Fruit fly (Drosophila melanogaster) whole organism, embryonic: ENCODE data around the gene CG8944.
A peak's percentile ranks its signal among the peaks of the same experiment; 100 is the strongest.

Source experiments
- Abd-B ChIP-seq: fragments of 200-800 bp; sonication (Bioruptor generic); optimal IDR thresholded peaks from 2 replicates; lab custom pipeline; 2018; ENCODE audit warnings: missing biosample characterization, mild to moderate bottlenecking, missing genetic modification characterization, moderate library complexity
- CG10979 ChIP-seq: fragments of 200-800 bp; sonication (Bioruptor generic); optimal IDR thresholded peaks from 2 replicates; lab custom pipeline; 2018; ENCODE audit warnings: missing biosample characterization, mild to moderate bottlenecking, missing genetic modification characterization, moderate library complexity
- CG11560 ChIP-seq: fragments of 200-800 bp; sonication (Bioruptor generic); IDR thresholded peaks from 3 replicates; pipeline ENCODE4 v1.3.6; 2022; ENCODE audit warnings: missing biosample characterization, missing genetic modification characterization
- CG11695 ChIP-seq: fragments of 200-800 bp; sonication (Bioruptor generic); IDR thresholded peaks from 3 replicates; pipeline ENCODE4 v1.3.6; 2022; ENCODE audit warnings: missing biosample characterization, missing genetic modification characterization
- CG12391 ChIP-seq: fragments of 200-800 bp; sonication (Bioruptor generic); optimal IDR thresholded peaks from 3 replicates; lab custom pipeline; 2018; ENCODE audit warnings: missing biosample characterization, mild to moderate bottlenecking, missing genetic modification characterization, moderate library complexity
- CG14710 ChIP-seq: fragments of 200-800 bp; sonication (Bioruptor generic); optimal IDR thresholded peaks from 3 replicates; lab custom pipeline; 2019; ENCODE audit warnings: missing biosample characterization, mild to moderate bottlenecking, missing genetic modification characterization, moderate library complexity
- CG14860 ChIP-seq: fragments of 200-800 bp; sonication (Bioruptor generic); IDR thresholded peaks from 3 replicates; pipeline ENCODE4 v1.3.6; 2022; ENCODE audit warnings: missing biosample characterization, missing genetic modification characterization; ENCODE audit not compliant: partially characterized antibody
- CG17912 ChIP-seq: fragments of 200-800 bp; sonication (Bioruptor generic); optimal IDR thresholded peaks from 2 replicates; lab custom pipeline; 2018; ENCODE audit warnings: missing biosample characterization, mild to moderate bottlenecking, missing genetic modification characterization
- CG1832 ChIP-seq: fragments of 200-800 bp; sonication (Bioruptor generic); optimal IDR thresholded peaks from 2 replicates; lab custom pipeline; 2017; ENCODE audit warnings: missing biosample characterization, mild to moderate bottlenecking, missing genetic modification characterization, inconsistent platforms
- CG2116 ChIP-seq: fragments of 200-800 bp; sonication (Bioruptor generic); optimal IDR thresholded peaks from 3 replicates; lab custom pipeline; 2018; ENCODE audit warnings: missing biosample characterization, mild to moderate bottlenecking, missing genetic modification characterization
- CG2875 ChIP-seq: fragments of 200-800 bp; sonication (Bioruptor generic); optimal IDR thresholded peaks from 2 replicates; lab custom pipeline; 2017; ENCODE audit warnings: missing biosample characterization, mild to moderate bottlenecking, missing genetic modification characterization, missing genetic modification reagents
- CG30020 ChIP-seq: fragments of 200-800 bp; optimal IDR thresholded peaks from 2 replicates; lab custom pipeline; 2019; ENCODE audit warnings: missing biosample characterization, mild to moderate bottlenecking, missing genetic modification characterization, moderate library complexity
- CG43689 ChIP-seq: fragments of 200-800 bp; sonication (Bioruptor generic); IDR thresholded peaks from 2 replicates; pipeline ENCODE4 v1.3.6; 2022; ENCODE audit warnings: missing biosample characterization, missing genetic modification characterization
- CG4617 ChIP-seq: fragments of 200-800 bp; sonication (Bioruptor generic); optimal IDR thresholded peaks from 3 replicates; lab custom pipeline; 2016; ENCODE audit warnings: missing biosample characterization, missing genetic modification characterization, borderline replicate concordance
- CG6683 ChIP-seq: fragments of 200-800 bp; sonication (Bioruptor generic); optimal IDR thresholded peaks from 2 replicates; lab custom pipeline; 2017; ENCODE audit warnings: missing biosample characterization, mild to moderate bottlenecking, missing genetic modification characterization, missing genetic modification reagents
- CG7372 ChIP-seq: fragments of 200-800 bp; sonication (Bioruptor generic); IDR thresholded peaks from 2 replicates; pipeline ENCODE4 v1.3.6; 2022; ENCODE audit warnings: missing biosample characterization, missing genetic modification characterization
- CG7786 ChIP-seq: fragments of 200-800 bp; sonication (Bioruptor generic); optimal IDR thresholded peaks from 2 replicates; lab custom pipeline; 2016; ENCODE audit warnings: missing biosample characterization, missing genetic modification characterization
- CG7963 ChIP-seq: fragments of 200-800 bp; sonication (Bioruptor generic); IDR thresholded peaks from 3 replicates; pipeline ENCODE4 v1.3.6; 2022; ENCODE audit warnings: missing biosample characterization, missing genetic modification characterization; ENCODE audit not compliant: partially characterized antibody
- CG7987 ChIP-seq: fragments of 200-800 bp; sonication (Bioruptor generic); optimal IDR thresholded peaks from 2 replicates; lab custom pipeline; 2018; ENCODE audit warnings: missing biosample characterization, mild to moderate bottlenecking, missing genetic modification characterization, moderate library complexity
- CG8281 ChIP-seq: fragments of 200-800 bp; sonication (Bioruptor generic); optimal IDR thresholded peaks from 2 replicates; lab custom pipeline; 2018; ENCODE audit warnings: missing biosample characterization, mild to moderate bottlenecking, missing genetic modification characterization, moderate library complexity
- CG9932 ChIP-seq: fragments of 200-800 bp; sonication (Bioruptor generic); IDR thresholded peaks from 2 replicates; pipeline ENCODE4 v1.3.6; 2022; ENCODE audit warnings: missing biosample characterization, missing genetic modification characterization
- Doc3 ChIP-seq: fragments of 200-800 bp; sonication (Bioruptor generic); IDR thresholded peaks from 3 replicates; pipeline ENCODE4 v1.3.6; 2022; ENCODE audit warnings: missing biosample characterization, missing genetic modification characterization; ENCODE audit not compliant: partially characterized antibody
- Dp ChIP-seq: fragments of 200-800 bp; sonication (Bioruptor generic); optimal IDR thresholded peaks from 2 replicates; lab custom pipeline; 2018; ENCODE audit warnings: missing biosample characterization, mild to moderate bottlenecking, missing genetic modification characterization, moderate library complexity
- H2.0 ChIP-seq: fragments of 200-800 bp; sonication (Bioruptor generic); IDR thresholded peaks from 2 replicates; pipeline ENCODE4 v1.3.6; 2022; ENCODE audit warnings: missing biosample characterization, missing genetic modification characterization
- HLH4C ChIP-seq: fragments of 200-800 bp; sonication (Bioruptor generic); IDR thresholded peaks from 3 replicates; pipeline ENCODE4 v1.3.6; 2022; ENCODE audit warnings: missing biosample characterization, missing genetic modification characterization; ENCODE audit not compliant: partially characterized antibody
- Lhr ChIP-seq: fragments of 200-800 bp; sonication (Bioruptor generic); optimal IDR thresholded peaks from 3 replicates; lab custom pipeline; 2017; ENCODE audit warnings: mild to moderate bottlenecking, missing biosample characterization, missing genetic modification reagents, missing genetic modification characterization
- MBD-R2 ChIP-seq: fragments of 200-800 bp; sonication (Bioruptor generic); IDR thresholded peaks from 2 replicates; pipeline ENCODE4 v1.3.6; 2022; ENCODE audit warnings: missing biosample characterization, missing genetic modification characterization
- Neu2 ChIP-seq: fragments of 200-800 bp; sonication (Bioruptor generic); optimal IDR thresholded peaks from 3 replicates; lab custom pipeline; 2016; ENCODE audit warnings: missing biosample characterization, missing genetic modification characterization, borderline replicate concordance
- Opbp ChIP-seq: fragments of 200-800 bp; sonication (Bioruptor generic); IDR thresholded peaks from 3 replicates; pipeline ENCODE4 v1.3.6; 2022; ENCODE audit warnings: missing biosample characterization, missing genetic modification characterization; ENCODE audit not compliant: partially characterized antibody
- al ChIP-seq: fragments of 200-800 bp; sonication (Bioruptor generic); IDR thresholded peaks from 2 replicates; pipeline ENCODE4 v1.3.6; 2022; ENCODE audit warnings: missing biosample characterization, missing genetic modification characterization
- amos ChIP-seq: fragments of 200-800 bp; sonication (Bioruptor generic); IDR thresholded peaks from 2 replicates; pipeline ENCODE4 v1.3.6; 2022; ENCODE audit warnings: missing biosample characterization, missing genetic modification characterization; ENCODE audit not compliant: partially characterized antibody
- chinmo ChIP-seq: fragments of 200-800 bp; sonication (Bioruptor generic); IDR thresholded peaks from 4 replicates; pipeline ENCODE4 v1.3.6; 2022; ENCODE audit warnings: missing biosample characterization, missing genetic modification characterization; ENCODE audit not compliant: partially characterized antibody
- crp ChIP-seq, 2 experiments: fragments of 200-800 bp; sonication (Bioruptor generic); optimal IDR thresholded peaks; 2 replicates in 1 of 2; 3 replicates in 1 of 2; lab custom pipeline; 2017; ENCODE audit warnings: missing biosample characterization in 2 of 2, missing genetic modification characterization in 2 of 2, mild to moderate bottlenecking in 1 of 2, moderate library complexity in 1 of 2
- ems ChIP-seq: fragments of 200-800 bp; sonication (Bioruptor generic); optimal IDR thresholded peaks from 3 replicates; lab custom pipeline; 2016; ENCODE audit warnings: missing biosample characterization, missing genetic modification characterization
- gfzf ChIP-seq: fragments of 200-800 bp; sonication (Bioruptor generic); optimal IDR thresholded peaks from 2 replicates; lab custom pipeline; 2016; ENCODE audit warnings: missing biosample characterization, mild to moderate bottlenecking, missing genetic modification characterization, moderate library complexity
- grau ChIP-seq: fragments of 200-800 bp; optimal IDR thresholded peaks from 3 replicates; lab custom pipeline; 2019; ENCODE audit warnings: missing biosample characterization, mild to moderate bottlenecking, missing genetic modification characterization, moderate library complexity
- hb ChIP-seq: fragments of 200-800 bp; sonication (Bioruptor generic); IDR thresholded peaks from 3 replicates; pipeline ENCODE4 v1.3.6; 2022; ENCODE audit warnings: missing biosample characterization, missing genetic modification characterization; ENCODE audit not compliant: partially characterized antibody
- lov ChIP-seq, 2 experiments: fragments of 200-800 bp in 1 of 2; fragments of >200 bp in 1 of 2; sonication (Bioruptor generic) in 1 of 2; IDR thresholded peaks in 1 of 2; optimal IDR thresholded peaks in 1 of 2; 2 replicates in 1 of 2; 3 replicates in 1 of 2; pipeline versions ENCODE4 v1.3.6 to Lab custom; 2017 to 2022; ENCODE audit warnings: missing biosample characterization in 1 of 2, missing genetic modification characterization in 1 of 2
- mam ChIP-seq: fragments of 200-800 bp; sonication (Bioruptor generic); optimal IDR thresholded peaks from 3 replicates; lab custom pipeline; 2016; ENCODE audit warnings: missing biosample characterization, missing genetic modification characterization
- mld ChIP-seq: fragments of 200-800 bp; sonication (Bioruptor generic); IDR thresholded peaks from 3 replicates; pipeline ENCODE4 v1.3.6; 2022; ENCODE audit warnings: missing biosample characterization, missing genetic modification characterization; ENCODE audit not compliant: partially characterized antibody
- ro ChIP-seq: fragments of 200-800 bp; sonication (Bioruptor generic); IDR thresholded peaks from 2 replicates; pipeline ENCODE4 v1.3.6; 2022; ENCODE audit warnings: missing biosample characterization, missing genetic modification characterization
- ssp ChIP-seq: fragments of 200-800 bp; sonication (Bioruptor generic); IDR thresholded peaks from 2 replicates; pipeline ENCODE4 v1.3.6; 2022; ENCODE audit warnings: missing biosample characterization, missing genetic modification characterization
- tll ChIP-seq, 2 experiments: fragments of 200-800 bp in 1 of 2; fragments of >200 bp in 1 of 2; sonication (Bioruptor generic) in 1 of 2; optimal IDR thresholded peaks; 2 replicates each; lab custom pipeline; 2017 to 2019; ENCODE audit warnings: missing biosample characterization in 2 of 2, missing genetic modification characterization in 2 of 2, mild to moderate bottlenecking in 1 of 2, moderate library complexity in 1 of 2
- tna ChIP-seq: fragments of 200-800 bp; sonication (Bioruptor generic); IDR thresholded peaks from 2 replicates; pipeline ENCODE4 v1.3.6; 2022; ENCODE audit warnings: missing biosample characterization, missing genetic modification characterization; ENCODE audit not compliant: partially characterized antibody
- unc-4 ChIP-seq: fragments of 200-800 bp; sonication (Bioruptor generic); IDR thresholded peaks from 2 replicates; pipeline ENCODE4 v1.3.6; 2022; ENCODE audit warnings: missing biosample characterization, missing genetic modification characterization; ENCODE audit not compliant: partially characterized antibody
- vfl ChIP-seq: fragments of 200-800 bp; sonication (Bioruptor generic); optimal IDR thresholded peaks from 2 replicates; lab custom pipeline; 2016; ENCODE audit warnings: missing biosample characterization, missing genetic modification characterization
- vnd ChIP-seq: fragments of 200-800 bp; sonication (Bioruptor generic); IDR thresholded peaks from 3 replicates; pipeline ENCODE4 v1.3.6; 2022; ENCODE audit warnings: missing biosample characterization, missing genetic modification characterization; ENCODE audit not compliant: partially characterized antibody

Gene CG8944

DNA sequence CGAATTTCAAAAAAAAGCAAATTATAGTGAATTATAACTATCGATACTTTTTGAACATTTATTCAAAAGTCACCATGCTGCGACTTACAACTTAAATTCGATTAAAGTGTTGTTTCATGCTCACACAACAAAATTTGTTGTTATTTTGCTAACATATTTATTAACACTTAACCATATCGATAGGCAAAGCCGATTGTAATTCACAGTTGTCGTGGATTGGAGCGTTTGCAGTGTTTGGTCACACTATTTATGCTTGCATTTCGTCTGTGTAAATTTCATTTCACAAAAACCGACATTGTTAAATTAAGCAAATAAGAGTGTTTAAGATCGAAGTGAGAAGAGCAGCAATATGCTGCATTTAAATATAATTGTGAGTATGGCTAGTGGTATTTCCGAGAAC lies 33.6 kb downstream of the CG8944 start, which contains the start of gene HUWE1 (continued):
- peak; percentile 84 for TF ChIP-seq amos (GFP tag; lab: Robert Waterston, UW)
- no peak for TF ChIP-seq CG1832 (GFP tag; lab: Kevin White, UChicago)
- peak; percentile 62 for TF ChIP-seq CG4617 (GFP tag; lab: Kevin White, UChicago)
- peak; percentile 93 for TF ChIP-seq CG14710
- TF ChIP-seq vfl (GFP tag; lab: Kevin White, UChicago), result no peak
- no peak for TF ChIP-seq CG10979 (tag; lab: Kevin White, UChicago)
- TF ChIP-seq tll (GFP tag; optimal IDR thresholded peaks at IDR 0.05; lab: Kevin White, UChicago), result peak in 1 of 2 experiments; percentile 9
- peak; percentile 77 for TF ChIP-seq Neu2 (GFP tag; lab: Kevin White, UChicago)
- no peak for TF ChIP-seq H2.0 (GFP tag; lab: Robert Waterston, UW)
- TF ChIP-seq lov (optimal IDR thresholded peaks at IDR 0.05; lab: Kevin White, UChicago), result no peak
- TF ChIP-seq lov (GFP tag; IDR thresholded peaks at IDR 0.05; lab: Robert Waterston, UW), result no peak
- peak in 1 of 2 experiments; percentile 29 for TF ChIP-seq crp (GFP tag; optimal IDR thresholded peaks at IDR 0.05; lab: Kevin White, UChicago)
- TF ChIP-seq CG7963, result peak; percentile 79
- TF ChIP-seq CG11560 (tag; lab: Robert Waterston, UW), result peak; percentile 49; the same call in 1 of the 3 replicates
- peak; percentile 27 for TF ChIP-seq CG7987
- no peak for TF ChIP-seq CG7372 (GFP tag; lab: Robert Waterston, UW)
- peak; percentile 67; the same call in 2 of the 3 replicates for TF ChIP-seq hb (GFP tag; lab: Robert Waterston, UW)
- no peak for TF ChIP-seq CG6683 (GFP tag; lab: Kevin White, UChicago)
- peak; percentile 86 for TF ChIP-seq gfzf (GFP tag; lab: Kevin White, UChicago)
- peak; percentile 14 for TF ChIP-seq CG7786 (GFP tag; lab: Kevin White, UChicago)
- TF ChIP-seq CG2116 (GFP tag; lab: Kevin White, UChicago), result peak; percentile 85
- TF ChIP-seq CG30020 (tag; lab: Kevin White, UChicago), result peak; percentile 54
- TF ChIP-seq chinmo (GFP tag; lab: Robert Waterston, UW), result peak; percentile 88; the same call in 3 of the 4 replicates
- TF ChIP-seq mld (GFP tag; lab: Robert Waterston, UW), result peak; percentile 66; the same call in 2 of the 3 replicates
- peak; percentile 60 for TF ChIP-seq CG14860 (GFP tag; lab: Robert Waterston, UW)
- TF ChIP-seq ssp (GFP tag; lab: Robert Waterston, UW), result 0 out of 2 replicates have a peak, but pooled peaks have one; percentile 18
- TF ChIP-seq CG11695, result no peak
- TF ChIP-seq CG12391 (tag; lab: Kevin White, UChicago), result peak; percentile 37
- TF ChIP-seq unc-4, result peak; percentile 86
- peak; percentile 67 for TF ChIP-seq vnd
- TF ChIP-seq MBD-R2 (GFP tag; lab: Robert Waterston, UW), result peak; percentile 56
- peak; percentile 71 for TF ChIP-seq HLH4C (GFP tag; lab: Robert Waterston, UW)
- TF ChIP-seq al, result no peak
- TF ChIP-seq ems (GFP tag; lab: Kevin White, UChicago), result no peak
- TF ChIP-seq CG8281 (tag; lab: Kevin White, UChicago), result no peak
- TF ChIP-seq grau (tag; lab: Kevin White, UChicago), result peak; percentile 19
- TF ChIP-seq CG2875, result no peak
- peak; percentile 34 for TF ChIP-seq Abd-B (GFP tag; lab: Kevin White, UChicago)
- TF ChIP-seq Lhr (GFP tag; lab: Kevin White, UChicago), result no peak
- TF ChIP-seq CG17912 (GFP tag; lab: Kevin White, UChicago), result peak; percentile 17
- peak; percentile 30 for TF ChIP-seq mam (GFP tag; lab: Kevin White, UChicago)
- no peak for TF ChIP-seq ro (GFP tag; lab: Robert Waterston, UW)
- TF ChIP-seq tna (GFP tag; lab: Robert Waterston, UW), result peak; percentile 64
- peak; percentile 38; the same call in 1 of the 2 replicates for TF ChIP-seq CG9932
- TF ChIP-seq CG43689 (GFP tag; lab: Robert Waterston, UW), result no peak
- peak; percentile 68 for TF ChIP-seq Dp (GFP tag; lab: Kevin White, UChicago)
- TF ChIP-seq Doc3 (GFP tag; lab: Robert Waterston, UW), result peak; percentile 71
- TF ChIP-seq Opbp, result peak; percentile 81
